Fruit fly (Drosophila melanogaster) whole organism, embryonic: ENCODE data around the gene Ir87a.
A peak's percentile ranks its signal among the peaks of the same experiment; 100 is the strongest.

Source experiments
- Ada2b ChIP-seq: fragments of 200-800 bp; sonication (Bioruptor generic); IDR thresholded peaks from 2 replicates; pipeline ENCODE4 v1.3.6; 2022; ENCODE audit warnings: missing biosample characterization, missing genetic modification characterization
- Asciz ChIP-seq: fragments of 200-800 bp; sonication (Bioruptor generic); optimal IDR thresholded peaks from 2 replicates; lab custom pipeline; 2017; ENCODE audit warnings: missing biosample characterization, mild to moderate bottlenecking, missing genetic modification characterization, missing genetic modification reagents
- Bteb2 ChIP-seq: fragments of 200-800 bp; sonication (Bioruptor generic); optimal IDR thresholded peaks from 2 replicates; lab custom pipeline; 2016; ENCODE audit warnings: missing biosample characterization, missing genetic modification characterization
- CG10565 ChIP-seq: fragments of 200-800 bp; sonication (Bioruptor generic); optimal IDR thresholded peaks from 3 replicates; lab custom pipeline; 2016; ENCODE audit warnings: missing biosample characterization, mild to moderate bottlenecking, missing genetic modification characterization
- CG11695 ChIP-seq: fragments of 200-800 bp; sonication (Bioruptor generic); IDR thresholded peaks from 3 replicates; pipeline ENCODE4 v1.3.6; 2022; ENCODE audit warnings: missing biosample characterization, missing genetic modification characterization
- CG11696 ChIP-seq: fragments of 200-800 bp; sonication (Bioruptor generic); IDR thresholded peaks from 2 replicates; pipeline ENCODE4 v1.3.6; 2022; ENCODE audit warnings: missing biosample characterization, missing genetic modification characterization
- CG12104 ChIP-seq: fragments of 200-800 bp; sonication (Bioruptor generic); optimal IDR thresholded peaks from 3 replicates; lab custom pipeline; 2016; ENCODE audit warnings: missing biosample characterization, missing genetic modification characterization
- CG12942 ChIP-seq: fragments of 200-800 bp; sonication (Bioruptor generic); optimal IDR thresholded peaks from 3 replicates; lab custom pipeline; 2016; ENCODE audit warnings: missing biosample characterization, missing genetic modification characterization
- CG14441 ChIP-seq: fragments of 200-800 bp; sonication (Bioruptor generic); IDR thresholded peaks from 2 replicates; pipeline ENCODE4 v1.3.6; 2022; ENCODE audit warnings: missing biosample characterization, missing genetic modification characterization
- CG17359 ChIP-seq: fragments of 200-800 bp; sonication (Bioruptor generic); optimal IDR thresholded peaks from 3 replicates; lab custom pipeline; 2018; ENCODE audit warnings: missing biosample characterization, mild to moderate bottlenecking, missing genetic modification characterization, moderate library complexity
- CG17568 ChIP-seq: fragments of 200-800 bp; sonication (Bioruptor generic); optimal IDR thresholded peaks from 2 replicates; lab custom pipeline; 2018; ENCODE audit warnings: missing biosample characterization, mild to moderate bottlenecking, missing genetic modification characterization, moderate library complexity
- CG17802 ChIP-seq: fragments of 200-800 bp; sonication (Bioruptor generic); optimal IDR thresholded peaks from 2 replicates; lab custom pipeline; 2018; ENCODE audit warnings: missing biosample characterization, mild to moderate bottlenecking, missing genetic modification characterization, moderate library complexity
- CG2202 ChIP-seq: fragments of 200-800 bp; sonication (Bioruptor generic); optimal IDR thresholded peaks from 2 replicates; lab custom pipeline; 2018; ENCODE audit warnings: missing biosample characterization, mild to moderate bottlenecking, missing genetic modification characterization
- CG3163 ChIP-seq: fragments of 200-800 bp; sonication (Bioruptor generic); optimal IDR thresholded peaks from 3 replicates; lab custom pipeline; 2016; ENCODE audit warnings: missing biosample characterization, missing genetic modification characterization
- CG32532 ChIP-seq: fragments of 200-800 bp; sonication (Bioruptor generic); IDR thresholded peaks from 2 replicates; pipeline ENCODE4 v1.3.6; 2022; ENCODE audit warnings: missing biosample characterization, missing genetic modification characterization
- CG3995 ChIP-seq: fragments of 200-800 bp; sonication (Bioruptor generic); optimal IDR thresholded peaks from 3 replicates; lab custom pipeline; 2016; ENCODE audit warnings: missing biosample characterization, missing genetic modification characterization
- CG4404 ChIP-seq: fragments of 200-800 bp; sonication (Bioruptor generic); IDR thresholded peaks from 2 replicates; pipeline ENCODE4 v1.3.6; 2022; ENCODE audit warnings: missing biosample characterization, missing genetic modification characterization
- CG6791 ChIP-seq: fragments of 200-800 bp; sonication (Bioruptor generic); IDR thresholded peaks from 3 replicates; pipeline ENCODE4 v1.3.6; 2022; ENCODE audit warnings: missing biosample characterization, missing genetic modification characterization; ENCODE audit not compliant: partially characterized antibody
- CG8388 ChIP-seq: fragments of 200-800 bp; sonication (Bioruptor generic); optimal IDR thresholded peaks from 2 replicates; lab custom pipeline; 2019; ENCODE audit warnings: missing biosample characterization, mild to moderate bottlenecking, missing genetic modification characterization, moderate library complexity
- D19A ChIP-seq: fragments of 200-800 bp; optimal IDR thresholded peaks from 3 replicates; lab custom pipeline; 2019; ENCODE audit warnings: missing biosample characterization, mild to moderate bottlenecking, missing genetic modification characterization, moderate library complexity
- D19B ChIP-seq: fragments of 200-800 bp; sonication (Bioruptor generic); optimal IDR thresholded peaks from 2 replicates; lab custom pipeline; 2017; ENCODE audit warnings: missing biosample characterization, mild to moderate bottlenecking, missing genetic modification characterization
- Elba2 ChIP-seq: fragments of 200-800 bp; sonication (Bioruptor generic); optimal IDR thresholded peaks from 3 replicates; lab custom pipeline; 2016; ENCODE audit warnings: missing biosample characterization, missing genetic modification characterization
- Myb ChIP-seq: fragments of 200-800 bp; sonication (Bioruptor generic); optimal IDR thresholded peaks from 2 replicates; lab custom pipeline; 2016; ENCODE audit warnings: missing biosample characterization, missing genetic modification characterization
- Nf-YA ChIP-seq: fragments of 200-800 bp; sonication (Bioruptor generic); IDR thresholded peaks from 2 replicates; pipeline ENCODE4 v1.3.6; 2022; ENCODE audit warnings: missing biosample characterization, missing genetic modification characterization
- Sox102F ChIP-seq: fragments of 200-800 bp; sonication (Bioruptor generic); optimal IDR thresholded peaks from 2 replicates; lab custom pipeline; 2018; ENCODE audit warnings: missing biosample characterization, mild to moderate bottlenecking, missing genetic modification characterization, moderate library complexity
- Taf1 ChIP-seq: fragments of 200-800 bp; sonication (Bioruptor generic); IDR thresholded peaks from 2 replicates; pipeline ENCODE4 v1.3.6; 2022; ENCODE audit warnings: missing biosample characterization, missing genetic modification characterization
- abd-A ChIP-seq: fragments of 200-800 bp; sonication (Bioruptor generic); optimal IDR thresholded peaks from 3 replicates; lab custom pipeline; 2019; ENCODE audit warnings: missing biosample characterization, mild to moderate bottlenecking, missing genetic modification characterization, moderate library complexity
- al ChIP-seq: fragments of 200-800 bp; sonication (Bioruptor generic); IDR thresholded peaks from 2 replicates; pipeline ENCODE4 v1.3.6; 2022; ENCODE audit warnings: missing biosample characterization, missing genetic modification characterization
- aop ChIP-seq: fragments of 200-800 bp; sonication (Bioruptor generic); IDR thresholded peaks from 2 replicates; pipeline ENCODE4 v1.3.6; 2022; ENCODE audit warnings: missing biosample characterization, missing genetic modification characterization
- ara ChIP-seq: fragments of 200-800 bp; sonication (Bioruptor generic); IDR thresholded peaks from 2 replicates; pipeline ENCODE4 v1.3.6; 2022; ENCODE audit warnings: missing biosample characterization, missing genetic modification characterization
- bab2 ChIP-seq: fragments of 200-800 bp; sonication (Bioruptor generic); optimal IDR thresholded peaks from 2 replicates; lab custom pipeline; 2016; ENCODE audit warnings: missing biosample characterization, missing genetic modification characterization
- bowl ChIP-seq: fragments of 200-800 bp; sonication (Bioruptor generic); IDR thresholded peaks from 2 replicates; pipeline ENCODE4 v1.3.6; 2022; ENCODE audit warnings: missing biosample characterization, missing genetic modification characterization
- bsh ChIP-seq, 2 experiments: fragments of 200-800 bp; sonication (Bioruptor generic); optimal IDR thresholded peaks; 2 replicates each; lab custom pipeline; 2017 to 2018; ENCODE audit warnings: mild to moderate bottlenecking in 2 of 2, missing biosample characterization in 2 of 2, missing genetic modification characterization in 2 of 2, moderate library complexity in 1 of 2
- chinmo ChIP-seq: fragments of 200-800 bp; sonication (Bioruptor generic); IDR thresholded peaks from 4 replicates; pipeline ENCODE4 v1.3.6; 2022; ENCODE audit warnings: missing biosample characterization, missing genetic modification characterization; ENCODE audit not compliant: partially characterized antibody
- crc ChIP-seq: fragments of 200-800 bp; sonication (Bioruptor generic); optimal IDR thresholded peaks from 2 replicates; lab custom pipeline; 2016; ENCODE audit warnings: missing biosample characterization, missing genetic modification characterization
- cwo ChIP-seq: fragments of 200-800 bp; sonication (Bioruptor generic); optimal IDR thresholded peaks from 3 replicates; lab custom pipeline; 2017; ENCODE audit warnings: missing biosample characterization, missing genetic modification characterization, mild to moderate bottlenecking, moderate library complexity, missing genetic modification reagents
- fd3F ChIP-seq: fragments of 200-800 bp; sonication (Bioruptor generic); optimal IDR thresholded peaks from 2 replicates; lab custom pipeline; 2018; ENCODE audit warnings: missing biosample characterization, mild to moderate bottlenecking, missing genetic modification characterization, moderate library complexity
- gfzf ChIP-seq: fragments of 200-800 bp; sonication (Bioruptor generic); optimal IDR thresholded peaks from 2 replicates; lab custom pipeline; 2016; ENCODE audit warnings: missing biosample characterization, mild to moderate bottlenecking, missing genetic modification characterization, moderate library complexity
- jigr1 ChIP-seq: fragments of 200-800 bp; sonication (Bioruptor generic); IDR thresholded peaks from 3 replicates; pipeline ENCODE4 v1.3.6; 2022; ENCODE audit warnings: missing biosample characterization, missing genetic modification characterization
- kah ChIP-seq: fragments of 200-800 bp; sonication (Bioruptor generic); optimal IDR thresholded peaks from 2 replicates; lab custom pipeline; 2018; ENCODE audit warnings: missing biosample characterization, mild to moderate bottlenecking, missing genetic modification characterization
- maf-S ChIP-seq: fragments of 200-800 bp; sonication (Bioruptor generic); optimal IDR thresholded peaks from 2 replicates; lab custom pipeline; 2016; ENCODE audit warnings: missing biosample characterization, missing genetic modification characterization
- nerfin-2 ChIP-seq: fragments of 200-800 bp; sonication (Bioruptor generic); IDR thresholded peaks from 2 replicates; pipeline ENCODE4 v1.3.6; 2022; ENCODE audit warnings: missing biosample characterization, missing genetic modification characterization; ENCODE audit not compliant: partially characterized antibody
- nom ChIP-seq: fragments of 200-800 bp; sonication (Bioruptor generic); optimal IDR thresholded peaks from 2 replicates; lab custom pipeline; 2017; ENCODE audit warnings: missing biosample characterization, missing genetic modification characterization, mild to moderate bottlenecking, moderate library complexity, missing genetic modification reagents
- pfk ChIP-seq: fragments of 200-800 bp; sonication (Bioruptor generic); optimal IDR thresholded peaks from 2 replicates; lab custom pipeline; 2018; ENCODE audit warnings: missing biosample characterization, mild to moderate bottlenecking, missing genetic modification characterization, moderate library complexity
- phol ChIP-seq: fragments of 200-800 bp; sonication (Bioruptor generic); optimal IDR thresholded peaks from 3 replicates; lab custom pipeline; 2018; ENCODE audit warnings: missing biosample characterization, mild to moderate bottlenecking, missing genetic modification characterization, moderate library complexity
- pros ChIP-seq: fragments of 200-800 bp; sonication (Bioruptor generic); optimal IDR thresholded peaks from 3 replicates; lab custom pipeline; 2019; ENCODE audit warnings: missing biosample characterization, mild to moderate bottlenecking, missing genetic modification characterization, moderate library complexity
- sisA ChIP-seq: fragments of 200-800 bp; sonication (Bioruptor generic); IDR thresholded peaks from 2 replicates; pipeline ENCODE4 v1.3.6; 2022; ENCODE audit warnings: missing biosample characterization, missing genetic modification characterization
- stc ChIP-seq: fragments of 200-800 bp; sonication (Bioruptor generic); IDR thresholded peaks from 2 replicates; pipeline ENCODE4 v1.3.6; 2022; ENCODE audit warnings: missing biosample characterization, missing genetic modification characterization
- sug ChIP-seq: fragments of 200-800 bp; optimal IDR thresholded peaks from 2 replicates; lab custom pipeline; 2019; ENCODE audit warnings: missing biosample characterization, mild to moderate bottlenecking, missing genetic modification characterization, moderate library complexity
- tna ChIP-seq: fragments of 200-800 bp; sonication (Bioruptor generic); IDR thresholded peaks from 2 replicates; pipeline ENCODE4 v1.3.6; 2022; ENCODE audit warnings: missing biosample characterization, missing genetic modification characterization; ENCODE audit not compliant: partially characterized antibody
- trem ChIP-seq: fragments of 200-800 bp; optimal IDR thresholded peaks from 3 replicates; lab custom pipeline; 2019; ENCODE audit warnings: missing biosample characterization, mild to moderate bottlenecking, missing genetic modification characterization, moderate library complexity
- yki ChIP-seq: fragments of >200 bp; optimal IDR thresholded peaks from 3 replicates; lab custom pipeline; 2018

Ir87a gene

DNA sequence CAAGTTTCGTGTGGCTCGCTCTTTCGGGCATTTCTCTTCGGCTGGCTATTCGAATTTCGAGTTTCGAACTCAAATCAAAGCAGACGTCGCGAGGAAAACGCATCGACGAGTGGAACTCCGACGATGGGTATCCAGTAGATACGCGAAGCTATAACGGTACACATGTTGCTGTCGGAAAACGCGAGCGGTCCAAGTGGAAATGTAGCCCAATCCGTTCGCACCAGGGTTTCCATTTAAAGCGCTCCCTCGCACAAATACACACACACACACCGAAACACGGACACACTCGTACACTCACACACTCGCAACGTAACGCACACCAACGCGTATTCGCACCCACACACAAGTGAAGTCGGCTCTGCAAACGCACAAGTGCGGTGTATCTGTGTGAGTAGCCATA lies 30.3 kb downstream of the Ir87a start, which contains the start of gene side-IV (continued):
- TF ChIP-seq sisA (GFP tag; lab: Robert Waterston, UW), result no peak
- TF ChIP-seq Elba2 (GFP tag; lab: Kevin White, UChicago), result no peak
- no peak for TF ChIP-seq bowl (GFP tag; lab: Robert Waterston, UW)
- TF ChIP-seq CG17568 (GFP tag; lab: Kevin White, UChicago), result no peak
- TF ChIP-seq CG2202 (tag; lab: Kevin White, UChicago), result no peak
- TF ChIP-seq kah (GFP tag; lab: Kevin White, UChicago), result no peak
- no peak for TF ChIP-seq Asciz (GFP tag; lab: Kevin White, UChicago)
- no peak for TF ChIP-seq nerfin-2
- 0 out of 3 replicates have a peak, but pooled peaks have one; percentile 49 for TF ChIP-seq CG6791
- no peak for TF ChIP-seq tna (GFP tag; lab: Robert Waterston, UW)
- TF ChIP-seq trem, result no peak
- no peak for TF ChIP-seq maf-S (GFP tag; lab: Kevin White, UChicago)
- TF ChIP-seq D19B (GFP tag; lab: Kevin White, UChicago), result no peak
- no peak for TF ChIP-seq pfk (GFP tag; lab: Kevin White, UChicago)
- TF ChIP-seq CG11695, result 0 out of 3 replicates have a peak, but pooled peaks have one; percentile 17
- no peak for TF ChIP-seq CG3995 (GFP tag; lab: Kevin White, UChicago)
- TF ChIP-seq Ada2b (GFP tag; lab: Robert Waterston, UW), result no peak
- no peak for TF ChIP-seq ara (GFP tag; lab: Robert Waterston, UW)
- TF ChIP-seq yki (lab: Kevin White, UChicago), result no peak
- no peak for TF ChIP-seq CG12104
- no peak for TF ChIP-seq phol (tag; lab: Kevin White, UChicago)
- TF ChIP-seq D19A (tag; lab: Kevin White, UChicago), result no peak
- TF ChIP-seq CG17359, result no peak
- TF ChIP-seq CG3163 (GFP tag; lab: Kevin White, UChicago), result peak; percentile 90
- no peak for TF ChIP-seq sug (tag; lab: Kevin White, UChicago)
- no peak for TF ChIP-seq Bteb2 (GFP tag; lab: Kevin White, UChicago)
- TF ChIP-seq CG4404 (GFP tag; lab: Robert Waterston, UW), result no peak
- TF ChIP-seq abd-A (tag; lab: Kevin White, UChicago), result peak; percentile 67
- TF ChIP-seq CG14441 (GFP tag; lab: Robert Waterston, UW), result no peak
- no peak for TF ChIP-seq fd3F (GFP tag; lab: Kevin White, UChicago)
- no peak for TF ChIP-seq crc (GFP tag; lab: Kevin White, UChicago)
- no peak for TF ChIP-seq Myb
- no peak for TF ChIP-seq CG17802
- no peak for TF ChIP-seq Nf-YA (GFP tag; lab: Robert Waterston, UW)
- TF ChIP-seq CG11696 (GFP tag; lab: Robert Waterston, UW), result no peak
- TF ChIP-seq CG32532, result 0 out of 2 replicates have a peak, but pooled peaks have one; percentile 33
- no peak for TF ChIP-seq CG8388
- TF ChIP-seq cwo (GFP tag; lab: Kevin White, UChicago), result no peak
- no peak for TF ChIP-seq gfzf (GFP tag; lab: Kevin White, UChicago)
- no peak for TF ChIP-seq CG12942
- no peak for TF ChIP-seq pros (GFP tag; lab: Kevin White, UChicago)
- TF ChIP-seq bsh (GFP tag; optimal IDR thresholded peaks at IDR 0.05; lab: Kevin White, UChicago), result no peak
- no peak for TF ChIP-seq jigr1 (GFP tag; lab: Robert Waterston, UW)
- TF ChIP-seq CG10565 (GFP tag; lab: Kevin White, UChicago), result no peak
- TF ChIP-seq stc, result no peak
- no peak for TF ChIP-seq nom
- no peak for TF ChIP-seq Sox102F
- TF ChIP-seq Taf1 (GFP tag; lab: Robert Waterston, UW), result no peak
- TF ChIP-seq chinmo (GFP tag; lab: Robert Waterston, UW), result no peak
- no peak for TF ChIP-seq aop
- no peak for TF ChIP-seq al (GFP tag; lab: Robert Waterston, UW)
- TF ChIP-seq bab2 (GFP tag; lab: Kevin White, UChicago), result no peak
